Worm (Caenorhabditis elegans) whole organism, early embryonic: ENCODE results near the gene ttr-27.

Experiments used
- B0310.2 ChIP-seq: sonication (generic microtip); optimal IDR thresholded peaks from 2 replicates; lab custom pipeline; 2016; ENCODE audit warnings: mild to moderate bottlenecking, missing genetic modification characterization, missing compliant biosample characterization
- F13C5.2 ChIP-seq: sonication (generic microtip); optimal IDR thresholded peaks from 2 replicates; lab custom pipeline; 2017; ENCODE audit warnings: mild to moderate bottlenecking, missing genetic modification characterization, inconsistent platforms, missing compliant biosample characterization
- aly-1 ChIP-seq: sonication (generic microtip); optimal IDR thresholded peaks from 2 replicates; lab custom pipeline; 2016; ENCODE audit warnings: missing genetic modification characterization, missing compliant biosample characterization
- ama-1 ChIP-seq: fragments of 150-350 bp; optimal IDR thresholded peaks from 2 replicates; lab custom pipeline; 2014
- ceh-13 ChIP-seq: fragments of 200-800 bp; sonication (Bioruptor generic); optimal IDR thresholded peaks from 2 replicates; lab custom pipeline; 2018; ENCODE audit warnings: mild to moderate bottlenecking, missing genetic modification characterization, missing compliant biosample characterization
- ceh-36 ChIP-seq: sonication (generic microtip); optimal IDR thresholded peaks from 2 replicates; lab custom pipeline; 2016; ENCODE audit warnings: missing genetic modification characterization, inconsistent platforms, missing compliant biosample characterization
- ets-7 ChIP-seq: sonication (generic microtip); optimal IDR thresholded peaks from 2 replicates; lab custom pipeline; 2016; ENCODE audit warnings: missing genotype, missing genetic modification characterization, missing compliant biosample characterization
- flt-1 ChIP-seq: fragments of 200-800 bp; sonication (Bioruptor generic); IDR thresholded peaks from 2 replicates; pipeline ENCODE4 v1.3.6; 2022; ENCODE audit warnings: missing genetic modification characterization, missing compliant biosample characterization
- hmbx-1 ChIP-seq: sonication (generic microtip); optimal IDR thresholded peaks from 2 replicates; lab custom pipeline; 2016; ENCODE audit warnings: mild to moderate bottlenecking, missing genetic modification characterization, missing compliant biosample characterization
- hmg-4 ChIP-seq: fragments of 200-800 bp; sonication (Bioruptor generic); optimal IDR thresholded peaks from 2 replicates; lab custom pipeline; 2018; ENCODE audit warnings: mild to moderate bottlenecking, missing genetic modification characterization, missing compliant biosample characterization
- hnd-1 ChIP-seq: sonication (generic microtip); optimal IDR thresholded peaks from 2 replicates; lab custom pipeline; 2016; ENCODE audit warnings: missing genetic modification characterization, missing compliant biosample characterization
- pes-1 ChIP-seq: fragments of 200-800 bp; sonication (Bioruptor generic); IDR thresholded peaks from 2 replicates; pipeline ENCODE4 v1.3.6; 2022; ENCODE audit warnings: missing genetic modification reagents, missing genetic modification characterization, missing compliant biosample characterization
- scrt-1 ChIP-seq: fragments of 200-800 bp; sonication (Bioruptor generic); IDR thresholded peaks from 2 replicates; pipeline ENCODE4 v1.3.6; 2022; ENCODE audit warnings: missing genetic modification characterization, missing compliant biosample characterization
- sea-1 ChIP-seq: fragments of 200-800 bp; sonication (Bioruptor generic); conservative IDR thresholded peaks from 2 replicates; pipeline ENCODE4 v1.3.6; 2022; ENCODE audit warnings: missing genetic modification characterization, missing compliant biosample characterization
- tbx-11 ChIP-seq: fragments of 200-800 bp; sonication (Bioruptor generic); IDR thresholded peaks from 2 replicates; pipeline ENCODE4 v1.3.6; 2022; ENCODE audit warnings: missing genetic modification characterization, missing compliant biosample characterization
- tbx-37 ChIP-seq: fragments of 200-800 bp; sonication (Bioruptor generic); conservative IDR thresholded peaks from 2 replicates; pipeline ENCODE4 v1.3.6; 2022; ENCODE audit warnings: missing genetic modification reagents, missing genetic modification characterization, missing compliant biosample characterization
- tra-4 ChIP-seq: sonication (generic microtip); optimal IDR thresholded peaks from 2 replicates; lab custom pipeline; 2017; ENCODE audit warnings: missing genetic modification characterization, missing compliant biosample characterization

Gene ttr-27

DNA sequence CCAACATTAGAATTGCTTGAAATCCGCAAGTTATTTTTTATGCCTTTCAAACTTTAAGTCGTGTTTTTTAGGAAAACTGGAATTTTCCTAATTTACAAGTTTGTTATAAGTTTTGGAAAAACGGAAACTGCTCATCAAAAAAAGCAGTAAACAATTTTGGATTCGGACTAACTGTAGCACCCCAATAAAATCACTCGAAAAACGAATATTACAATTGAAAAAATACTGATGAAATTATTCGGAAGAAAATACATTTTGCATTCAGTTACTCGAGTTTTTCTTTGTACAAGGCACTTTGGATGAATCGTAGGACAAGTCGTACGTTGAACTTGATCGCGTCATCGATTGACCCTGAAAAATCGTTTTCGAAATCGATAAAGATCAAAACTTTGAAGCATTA is 21.5 kb downstream of the ttr-27 start:
- TF ChIP-seq F13C5.2 (tag; lab: Kevin White, UChicago) = no peak

DNA sequence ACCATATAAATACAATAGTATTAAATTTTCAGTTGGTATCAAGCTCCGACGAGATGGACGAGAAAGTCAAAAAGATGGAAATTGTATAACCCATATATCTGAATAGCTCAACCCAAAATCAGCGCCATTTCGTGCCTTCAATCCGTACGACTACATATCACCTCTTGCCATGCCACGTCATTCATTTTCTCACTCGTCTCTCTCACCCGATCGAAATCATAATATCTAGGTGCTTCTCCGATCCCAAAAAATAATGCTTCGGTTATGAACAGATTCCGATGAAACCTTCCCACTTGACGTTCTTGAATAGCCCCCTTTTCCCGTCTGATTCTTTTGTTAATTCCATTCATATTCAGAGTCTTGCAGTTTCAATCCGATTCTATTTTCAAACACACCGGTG is 22.5 kb downstream of the ttr-27 start:
- TF ChIP-seq ceh-36 (tag; lab: Kevin White, UChicago) (no peak), ets-7 (no peak), B0310.2 (tag; lab: Kevin White, UChicago) (no peak), F13C5.2 (tag; lab: Kevin White, UChicago) (no peak), flt-1 (no peak), ceh-13 (no peak), pes-1 (GFP tag; lab: Robert Waterston, UW) (no peak), tbx-11 (GFP tag; lab: Robert Waterston, UW) (no peak), scrt-1 (no peak), sea-1 (no peak), hnd-1 (no peak)

ce11 chrV:12879349-12879748 is 24.5 kb downstream of the ttr-27 start:
- no peak for TF ChIP-seq flt-1
- TF ChIP-seq ets-7 = no peak
- no peak for TF ChIP-seq ama-1 (lab: Kevin White, UChicago)

ce11 chrV:12877579-12877978 is 26.3 kb downstream of the ttr-27 start:
- no peak for TF ChIP-seq tbx-37 (GFP tag; lab: Robert Waterston, UW)
- TF ChIP-seq pes-1 (GFP tag; lab: Robert Waterston, UW) = no peak
- TF ChIP-seq ceh-13 = no peak
- no peak for TF ChIP-seq aly-1 (tag; lab: Kevin White, UChicago)

DNA sequence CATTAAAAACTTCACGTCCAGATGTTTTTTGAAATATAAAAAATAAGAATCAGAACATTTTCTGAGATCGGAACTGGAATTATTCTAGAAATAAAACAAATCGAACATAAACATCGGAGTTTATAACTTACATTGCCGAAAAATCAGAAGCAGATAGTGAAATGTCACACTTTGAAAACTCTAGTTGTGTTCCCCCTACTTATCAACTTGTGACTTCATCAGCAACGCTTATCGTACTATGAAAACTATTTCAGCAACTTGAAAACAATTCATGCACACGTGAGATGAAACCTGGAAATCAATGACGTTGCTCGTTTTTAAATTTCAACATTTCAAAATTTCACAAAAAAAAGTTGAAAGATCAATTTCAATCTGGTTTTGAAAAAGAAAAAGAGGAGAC is 27.2 kb downstream of the ttr-27 start:
- TF ChIP-seq scrt-1 (no peak), ets-7 (no peak), tbx-11 (GFP tag; lab: Robert Waterston, UW) (no peak), hmg-4 (GFP tag; lab: Kevin White, UChicago) (no peak), flt-1 (no peak)

- no peak for TF ChIP-seq tbx-11 (GFP tag; lab: Robert Waterston, UW)
- TF ChIP-seq pes-1 (GFP tag; lab: Robert Waterston, UW) = no peak
- no peak for TF ChIP-seq B0310.2 (tag; lab: Kevin White, UChicago)
- no peak for TF ChIP-seq ama-1 (lab: Kevin White, UChicago)
- TF ChIP-seq aly-1 (tag; lab: Kevin White, UChicago) = no peak
- TF ChIP-seq F13C5.2 (tag; lab: Kevin White, UChicago) = no peak
- no peak for TF ChIP-seq scrt-1
- TF ChIP-seq hmbx-1 (tag; lab: Kevin White, UChicago) = no peak
- no peak for TF ChIP-seq ceh-13
Observed at ce11 chrV:12875850-12876249, 28.0 kb downstream of the ttr-27 start.

DNA sequence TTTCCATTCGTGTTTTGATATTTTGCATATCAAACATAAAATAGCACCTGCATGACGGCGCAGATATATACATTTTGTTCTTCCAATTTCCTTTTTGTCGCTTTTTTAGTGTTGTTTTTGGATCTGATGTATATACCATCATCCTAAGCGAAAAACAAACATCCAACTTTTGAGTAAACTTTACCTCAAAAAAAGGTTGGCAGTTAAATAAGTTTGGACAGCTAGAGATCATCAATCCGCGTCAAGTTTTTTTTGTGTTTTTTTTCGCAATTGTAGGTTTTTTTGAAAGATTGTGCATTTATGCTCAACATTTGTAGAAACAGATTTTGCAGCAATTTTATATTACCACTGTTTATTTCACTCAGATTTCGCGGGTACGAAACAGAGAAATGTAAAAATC is 32.1 kb downstream of the ttr-27 start, which contains the start of gene bus-19:
Gene bus-19, plus strand, starts transcription at position 301 of the 400 bp plus-strand sequence.
- TF ChIP-seq ceh-36 (tag; lab: Kevin White, UChicago) (no peak), aly-1 (tag; lab: Kevin White, UChicago) (no peak), sea-1 (no peak), F13C5.2 (tag; lab: Kevin White, UChicago) (no peak), pes-1 (GFP tag; lab: Robert Waterston, UW) (no peak), tra-4 (tag; lab: Kevin White, UChicago) (no peak), hnd-1 (no peak), B0310.2 (tag; lab: Kevin White, UChicago) (no peak), flt-1 (no peak), ets-7 (no peak), tbx-11 (GFP tag; lab: Robert Waterston, UW) (no peak), hmbx-1 (tag; lab: Kevin White, UChicago) (no peak), ceh-13 (no peak)

ce11 chrV:12870740-12871139 is 33.2 kb downstream of the ttr-27 start:
- TF ChIP-seq ama-1 (lab: Kevin White, UChicago) = no peak
- no peak for TF ChIP-seq tbx-11 (GFP tag; lab: Robert Waterston, UW)
- no peak for TF ChIP-seq hmbx-1 (tag; lab: Kevin White, UChicago)

DNA sequence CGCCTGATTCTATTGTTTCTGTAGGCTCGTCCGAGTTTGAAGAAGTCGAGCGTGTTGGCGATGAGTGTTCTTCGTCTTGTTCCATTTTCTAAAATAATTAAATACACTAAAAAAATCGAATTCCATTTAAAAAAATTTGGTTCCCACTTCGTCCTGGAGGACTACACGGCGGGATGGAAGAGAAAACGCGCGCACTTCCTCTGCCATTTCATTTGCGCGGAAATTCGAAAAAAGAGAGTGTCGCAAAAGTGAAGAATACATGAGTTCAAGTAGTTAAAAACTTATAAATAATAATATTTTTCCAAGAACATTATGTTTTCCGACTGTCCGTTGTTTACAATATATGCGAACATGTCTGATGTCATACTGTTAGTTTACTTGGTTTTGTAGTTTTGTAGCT is 34.0 kb downstream of the ttr-27 start, which contains the start of gene T07F10.3:
Gene T07F10.3, minus strand, starts transcription at position 98 of the 400 bp plus-strand sequence.
- peak; percentile 74; the same call in 1 of the 2 replicates for TF ChIP-seq sea-1
- TF ChIP-seq F13C5.2 (tag; lab: Kevin White, UChicago) = peak; percentile 26
- no peak for TF ChIP-seq pes-1 (GFP tag; lab: Robert Waterston, UW)
- TF ChIP-seq aly-1 (tag; lab: Kevin White, UChicago) = no peak
- TF ChIP-seq ets-7 = no peak
- TF ChIP-seq ceh-36 (tag; lab: Kevin White, UChicago) = no peak
- peak; percentile 57 for TF ChIP-seq flt-1
- TF ChIP-seq hmg-4 (GFP tag; lab: Kevin White, UChicago) = peak; percentile 57
- no peak for TF ChIP-seq tbx-11 (GFP tag; lab: Robert Waterston, UW)
- peak; percentile 96 for TF ChIP-seq tbx-37 (GFP tag; lab: Robert Waterston, UW)
- no peak for TF ChIP-seq scrt-1
- TF ChIP-seq tra-4 (tag; lab: Kevin White, UChicago) = no peak
- no peak for TF ChIP-seq hmbx-1 (tag; lab: Kevin White, UChicago)
- no peak for TF ChIP-seq B0310.2 (tag; lab: Kevin White, UChicago)
- TF ChIP-seq hnd-1 = peak; percentile 53
- no peak for TF ChIP-seq ama-1 (lab: Kevin White, UChicago)
- no peak for TF ChIP-seq ceh-13
